Worm (Caenorhabditis elegans) whole organism, young adult: Measurements from ENCODE around the gene F56C3.10.

ENCODE experiments used
- B0035.1 ChIP-seq: sonication (generic microtip); optimal IDR thresholded peaks from 2 replicates; lab custom pipeline; 2016; ENCODE audit warnings: missing genetic modification characterization, mild to moderate bottlenecking, missing compliant biosample characterization, missing genotype, missing genetic modification reagents
- C06A6.2 ChIP-seq: fragments of 200-800 bp; sonication (Bioruptor generic); conservative IDR thresholded peaks from 2 replicates; pipeline ENCODE4 v1.3.6; 2022; ENCODE audit warnings: missing genetic modification characterization, missing compliant biosample characterization
- F37B4.10 ChIP-seq: fragments of 200-800 bp; sonication (Bioruptor generic); IDR thresholded peaks from 2 replicates; pipeline ENCODE4 v1.3.6; 2022; ENCODE audit warnings: missing genetic modification characterization, missing compliant biosample characterization
- F39B2.1 ChIP-seq: fragments of 200-800 bp; sonication (Bioruptor generic); IDR thresholded peaks from 2 replicates; pipeline ENCODE4 v1.3.6; 2022; ENCODE audit warnings: missing genetic modification reagents, missing genetic modification characterization, missing compliant biosample characterization
- F55B11.4 ChIP-seq: sonication (generic microtip); optimal IDR thresholded peaks from 2 replicates; lab custom pipeline; 2016; ENCODE audit warnings: missing compliant biosample characterization, missing genetic modification characterization, borderline replicate concordance; ENCODE audit not compliant: insufficient read depth
- T26A5.8 ChIP-seq: sonication (generic microtip); optimal IDR thresholded peaks from 2 replicates; lab custom pipeline; 2016; ENCODE audit warnings: missing genetic modification characterization, missing compliant biosample characterization
- Y53F4B.3 ChIP-seq: fragments of 200-800 bp; sonication (Bioruptor generic); IDR thresholded peaks from 2 replicates; pipeline ENCODE4 v1.3.6; 2022; ENCODE audit warnings: missing genetic modification reagents, missing genetic modification characterization, missing compliant biosample characterization
- Y56A3A.18 ChIP-seq: fragments of 200-800 bp; sonication (Bioruptor generic); IDR thresholded peaks from 2 replicates; pipeline ENCODE4 v1.3.6; 2022; ENCODE audit warnings: missing genetic modification reagents, missing genetic modification characterization, missing compliant biosample characterization
- Y67H2A.10 ChIP-seq: fragments of 200-800 bp; sonication (Bioruptor generic); conservative IDR thresholded peaks from 2 replicates; pipeline ENCODE4 v1.3.6; 2022; ENCODE audit warnings: missing genetic modification reagents, missing genetic modification characterization, missing compliant biosample characterization
- Y79H2A.3 ChIP-seq: fragments of 200-800 bp; sonication (Bioruptor generic); conservative IDR thresholded peaks from 2 replicates; pipeline ENCODE4 v1.3.6; 2022; ENCODE audit warnings: missing genetic modification reagents, missing genetic modification characterization, missing compliant biosample characterization
- akir-1 ChIP-seq: fragments of 200-800 bp; sonication (Bioruptor generic); optimal IDR thresholded peaks from 2 replicates; lab custom pipeline; 2018; ENCODE audit warnings: mild to moderate bottlenecking, missing genetic modification characterization, moderate library complexity, missing compliant biosample characterization
- ama-1 ChIP-seq, 3 experiments: fragments of 150-350 bp in 1 of 3; sonication (generic microtip) in 2 of 3; optimal IDR thresholded peaks; 2 replicates each; lab custom pipeline; 2014 to 2018; ENCODE audit warnings: missing biosample characterization in 2 of 3, missing genetic modification characterization in 2 of 3, missing genetic modification reagents in 2 of 3
- aptf-2 ChIP-seq: fragments of 200-800 bp; sonication (Bioruptor generic); conservative IDR thresholded peaks from 2 replicates; pipeline ENCODE4 v1.3.6; 2022; ENCODE audit warnings: missing genetic modification reagents, missing genetic modification characterization, missing compliant biosample characterization
- attf-3 ChIP-seq: fragments of 200-800 bp; sonication (Bioruptor generic); conservative IDR thresholded peaks from 2 replicates; pipeline ENCODE4 v1.3.6; 2022; ENCODE audit warnings: missing genetic modification reagents, missing genetic modification characterization, missing compliant biosample characterization
- attf-6 ChIP-seq: fragments of 200-800 bp; sonication (Bioruptor generic); IDR thresholded peaks from 2 replicates; pipeline ENCODE4 v1.3.6; 2022; ENCODE audit warnings: missing genetic modification reagents, missing genetic modification characterization, missing compliant biosample characterization
- bed-1 ChIP-seq: fragments of 200-800 bp; sonication (Bioruptor generic); IDR thresholded peaks from 2 replicates; pipeline ENCODE4 v1.3.6; 2022; ENCODE audit warnings: missing genetic modification reagents, missing genetic modification characterization, missing compliant biosample characterization
- cebp-1 ChIP-seq, 2 experiments: fragments of 200-800 bp in 1 of 2; sonication (Bioruptor generic) in 1 of 2; sonication (generic microtip) in 1 of 2; IDR thresholded peaks in 1 of 2; optimal IDR thresholded peaks in 1 of 2; 2 replicates each; pipeline versions ENCODE4 v1.3.6 to Lab custom; 2017 to 2022; ENCODE audit warnings: missing compliant biosample characterization in 2 of 2, missing genetic modification characterization in 2 of 2, mild to moderate bottlenecking in 1 of 2, missing genetic modification reagents in 1 of 2, moderate library complexity in 1 of 2
- ceh-40 ChIP-seq: fragments of 200-800 bp; sonication (Bioruptor generic); IDR thresholded peaks from 2 replicates; pipeline ENCODE4 v1.3.6; 2022; ENCODE audit warnings: missing genetic modification characterization, missing compliant biosample characterization
- dox-1 ChIP-seq: fragments of 200-800 bp; sonication (Bioruptor generic); IDR thresholded peaks from 2 replicates; pipeline ENCODE4 v1.3.6; 2022; ENCODE audit warnings: missing genetic modification reagents, missing genetic modification characterization, missing compliant biosample characterization
- efl-1 ChIP-seq: fragments of 150-350 bp; optimal IDR thresholded peaks from 2 replicates; lab custom pipeline; 2014; ENCODE audit warnings: missing biosample characterization, missing genetic modification reagents, missing genetic modification characterization
- egl-44 ChIP-seq: fragments of 200-800 bp; sonication (Bioruptor generic); IDR thresholded peaks from 2 replicates; pipeline ENCODE4 v1.3.6; 2022; ENCODE audit warnings: missing genetic modification reagents, missing genetic modification characterization, missing compliant biosample characterization
- ekl-4 ChIP-seq: fragments of 200-800 bp; sonication (Bioruptor generic); IDR thresholded peaks from 2 replicates; pipeline ENCODE4 v1.3.6; 2022; ENCODE audit warnings: missing genetic modification reagents, missing genetic modification characterization, missing compliant biosample characterization
- him-1 ChIP-seq: sonication (generic microtip); optimal IDR thresholded peaks from 2 replicates; lab custom pipeline; 2016; ENCODE audit warnings: missing genotype, missing genetic modification reagents, missing genetic modification characterization, missing compliant biosample characterization
- hmg-20 ChIP-seq: fragments of 200-800 bp; sonication (Bioruptor generic); IDR thresholded peaks from 2 replicates; pipeline ENCODE4 v1.3.6; 2022; ENCODE audit warnings: missing genetic modification reagents, missing genetic modification characterization, missing compliant biosample characterization
- hrde-1 ChIP-seq: sonication (generic microtip); optimal IDR thresholded peaks from 2 replicates; lab custom pipeline; 2016; ENCODE audit warnings: missing genetic modification characterization, mild to moderate bottlenecking, missing compliant biosample characterization, moderate library complexity, missing genotype, missing genetic modification reagents, borderline replicate concordance
- lag-1 ChIP-seq: fragments of 200-800 bp; sonication (Bioruptor generic); IDR thresholded peaks from 2 replicates; pipeline ENCODE4 v1.3.6; 2022; ENCODE audit warnings: missing genetic modification reagents, missing genetic modification characterization, missing compliant biosample characterization
- let-526 ChIP-seq: fragments of 200-800 bp; sonication (Bioruptor generic); IDR thresholded peaks from 2 replicates; pipeline ENCODE4 v1.3.6; 2022; ENCODE audit warnings: missing genetic modification reagents, missing genetic modification characterization, missing compliant biosample characterization
- let-607 ChIP-seq, 2 experiments: fragments of 200-800 bp in 1 of 2; sonication (Bioruptor generic) in 1 of 2; sonication (generic microtip) in 1 of 2; optimal IDR thresholded peaks; 2 replicates each; lab custom pipeline; 2016 to 2018; ENCODE audit warnings: mild to moderate bottlenecking in 2 of 2, missing compliant biosample characterization in 2 of 2, missing genetic modification characterization in 2 of 2, moderate library complexity in 2 of 2, missing genotype in 1 of 2
- lin-26 ChIP-seq: fragments of 200-800 bp; sonication (Bioruptor generic); IDR thresholded peaks from 2 replicates; pipeline ENCODE4 v1.3.6; 2022; ENCODE audit warnings: missing genetic modification reagents, missing genetic modification characterization, missing compliant biosample characterization
- lin-54 ChIP-seq: fragments of 200-800 bp; sonication (Bioruptor generic); optimal IDR thresholded peaks from 2 replicates; lab custom pipeline; 2018; ENCODE audit warnings: mild to moderate bottlenecking, missing genetic modification characterization, missing compliant biosample characterization
- lsy-27 ChIP-seq: sonication (generic microtip); optimal IDR thresholded peaks from 2 replicates; lab custom pipeline; 2017; ENCODE audit warnings: missing genetic modification characterization, mild to moderate bottlenecking, missing compliant biosample characterization, antibody characterized with exemption, missing genotype, borderline replicate concordance; ENCODE audit not compliant: insufficient read depth
- madf-10 ChIP-seq: sonication (generic microtip); optimal IDR thresholded peaks from 2 replicates; lab custom pipeline; 2016; ENCODE audit warnings: mild to moderate bottlenecking, missing genetic modification characterization, missing compliant biosample characterization
- madf-6 ChIP-seq: fragments of 200-800 bp; sonication (Bioruptor generic); IDR thresholded peaks from 2 replicates; pipeline ENCODE4 v1.3.6; 2022; ENCODE audit warnings: missing genetic modification reagents, missing genetic modification characterization, missing compliant biosample characterization
- nhr-27 ChIP-seq: fragments of 200-800 bp; sonication (Bioruptor generic); optimal IDR thresholded peaks from 2 replicates; lab custom pipeline; 2018; ENCODE audit warnings: mild to moderate bottlenecking, missing genetic modification characterization, moderate library complexity, missing compliant biosample characterization
- nhr-80 ChIP-seq: sonication (generic microtip); optimal IDR thresholded peaks from 2 replicates; lab custom pipeline; 2016; ENCODE audit warnings: missing genetic modification characterization, missing compliant biosample characterization
- nhr-90 ChIP-seq: sonication (generic microtip); optimal IDR thresholded peaks from 2 replicates; lab custom pipeline; 2016; ENCODE audit warnings: missing genotype, mild to moderate bottlenecking, missing genetic modification characterization, missing compliant biosample characterization
- rpc-1 ChIP-seq, 2 experiments: fragments of 150-350 bp in 1 of 2; sonication (generic microtip) in 1 of 2; optimal IDR thresholded peaks; 2 replicates each; lab custom pipeline; 2014 to 2018; ENCODE audit warnings: missing biosample characterization in 1 of 2, missing genetic modification characterization in 1 of 2, missing genetic modification reagents in 1 of 2, missing genotype in 1 of 2
- sdz-38 ChIP-seq: sonication (generic microtip); optimal IDR thresholded peaks from 2 replicates; lab custom pipeline; 2016; ENCODE audit warnings: missing genotype, missing genetic modification characterization, missing compliant biosample characterization
- snpc-1.1 ChIP-seq: sonication (generic microtip); optimal IDR thresholded peaks from 2 replicates; lab custom pipeline; 2017; ENCODE audit warnings: missing genetic modification characterization, mild to moderate bottlenecking, missing compliant biosample characterization, antibody characterized with exemption, moderate library complexity, missing genotype, missing genetic modification reagents; ENCODE audit not compliant: insufficient read depth
- somi-1 ChIP-seq: fragments of 200-800 bp; sonication (Bioruptor generic); optimal IDR thresholded peaks from 2 replicates; lab custom pipeline; 2018; ENCODE audit warnings: mild to moderate bottlenecking, missing genetic modification characterization, missing compliant biosample characterization
- tbp1 ChIP-seq: fragments of 200-800 bp; sonication (Bioruptor generic); optimal IDR thresholded peaks from 2 replicates; lab custom pipeline; 2018; ENCODE audit warnings: mild to moderate bottlenecking, missing genetic modification characterization, missing compliant biosample characterization
- unc-130 ChIP-seq: sonication (generic microtip); optimal IDR thresholded peaks from 2 replicates; lab custom pipeline; 2016; ENCODE audit warnings: missing genetic modification reagents, missing genetic modification characterization, missing compliant biosample characterization
- xnd-1 ChIP-seq: sonication (generic microtip); optimal IDR thresholded peaks from 2 replicates; lab custom pipeline; 2016; ENCODE audit warnings: missing genotype, missing genetic modification reagents, missing genetic modification characterization, missing compliant biosample characterization
- ztf-18 ChIP-seq: sonication (generic microtip); optimal IDR thresholded peaks from 2 replicates; lab custom pipeline; 2016; ENCODE audit warnings: missing genotype, mild to moderate bottlenecking, missing genetic modification characterization, missing compliant biosample characterization
- ztf-26 ChIP-seq: sonication (generic microtip); optimal IDR thresholded peaks from 2 replicates; lab custom pipeline; 2017; ENCODE audit warnings: missing genetic modification characterization, missing compliant biosample characterization
- ztf-3 ChIP-seq: fragments of 200-800 bp; sonication (Bioruptor generic); optimal IDR thresholded peaks from 2 replicates; lab custom pipeline; 2018; ENCODE audit warnings: mild to moderate bottlenecking, missing genetic modification characterization, missing compliant biosample characterization

The F56C3.10 gene

DNA sequence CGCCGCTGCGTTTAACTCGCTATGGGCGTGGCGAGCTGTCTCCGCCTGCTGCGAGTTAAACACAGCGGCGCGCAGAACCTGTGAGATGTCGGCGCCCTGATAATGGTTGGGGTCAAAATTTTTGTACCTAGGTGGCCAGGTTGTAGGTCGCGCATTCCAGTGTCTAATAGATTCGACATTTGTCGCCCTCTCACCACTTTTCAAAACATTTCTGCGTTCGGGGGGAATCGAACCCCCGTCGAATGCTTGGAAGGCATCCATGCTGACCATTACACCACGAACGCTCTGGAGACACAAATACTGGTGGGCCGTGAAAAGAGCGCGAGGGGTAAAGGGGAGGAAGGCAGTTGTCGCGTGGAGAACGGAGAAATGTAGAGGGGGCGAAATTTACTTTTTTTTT is 2.1 kb downstream of the F56C3.10 start (continued):
- TF ChIP-seq lin-54 (GFP tag; lab: Kevin White, UChicago) (peak; percentile 64), akir-1 (peak; percentile 29), dox-1 (GFP tag; lab: Robert Waterston, UW) (peak; percentile 94), egl-44 (peak; percentile 90), nhr-27 (tag; lab: Kevin White, UChicago) (peak; percentile 51), madf-6 (GFP tag; lab: Robert Waterston, UW) (peak; percentile 51; the same call in 1 of the 2 replicates), F55B11.4 (tag; lab: Kevin White, UChicago) (no peak), ceh-40 (0 out of 2 replicates have a peak, but pooled peaks have one; percentile 51), ama-1 (optimal IDR thresholded peaks at IDR 0.05; lab: Kevin White, UChicago) (no peak), ama-1 (GFP tag; optimal IDR thresholded peaks at IDR 0.05; lab: Kevin White, UChicago) (no peak), nhr-90 (tag; lab: Kevin White, UChicago) (peak; percentile 88), unc-130 (GFP tag; lab: Kevin White, UChicago) (peak; percentile 42), madf-10 (tag; lab: Kevin White, UChicago) (peak; percentile 76), lag-1 (GFP tag; lab: Robert Waterston, UW) (no peak), Y79H2A.3 (GFP tag; lab: Robert Waterston, UW) (no peak), Y67H2A.10 (peak; percentile 32), cebp-1 (GFP tag; IDR thresholded peaks at IDR 0.05; lab: Robert Waterston, UW) (0 out of 2 replicates have a peak, but pooled peaks have one; percentile 35), cebp-1 (tag; optimal IDR thresholded peaks at IDR 0.05; lab: Kevin White, UChicago) (peak; percentile 78), hrde-1 (tag; lab: Kevin White, UChicago) (peak; percentile 43), Y56A3A.18 (GFP tag; lab: Robert Waterston, UW) (peak; percentile 88; the same call in 1 of the 2 replicates), snpc-1.1 (peak; percentile 50), lin-26 (GFP tag; lab: Robert Waterston, UW) (peak; percentile 83), aptf-2 (GFP tag; lab: Robert Waterston, UW) (no peak), sdz-38 (no peak), F37B4.10 (GFP tag; lab: Robert Waterston, UW) (no peak), Y53F4B.3 (no peak), attf-3 (GFP tag; lab: Robert Waterston, UW) (no peak), efl-1 (GFP tag; lab: Kevin White, UChicago) (no peak), ztf-3 (GFP tag; lab: Kevin White, UChicago) (no peak), ekl-4 (GFP tag; lab: Robert Waterston, UW) (peak; percentile 66), T26A5.8 (tag; lab: Kevin White, UChicago) (peak; percentile 8), let-607 (tag; optimal IDR thresholded peaks at IDR 0.05; lab: Kevin White, UChicago) (peak; percentile 46 to 63), rpc-1 (optimal IDR thresholded peaks at IDR 0.05; lab: Kevin White, UChicago) (peak; percentile 74), rpc-1 (tag; optimal IDR thresholded peaks at IDR 0.05; lab: Kevin White, UChicago) (peak; percentile 85), bed-1 (GFP tag; lab: Robert Waterston, UW) (0 out of 2 replicates have a peak, but pooled peaks have one; percentile 57), somi-1 (peak; percentile 51), nhr-80 (tag; lab: Kevin White, UChicago) (peak; percentile 43), hmg-20 (GFP tag; lab: Robert Waterston, UW) (0 out of 2 replicates have a peak, but pooled peaks have one; percentile 65), ztf-26 (tag; lab: Kevin White, UChicago) (peak; percentile 68), lsy-27 (tag; lab: Kevin White, UChicago) (no peak), C06A6.2 (0 out of 2 replicates have a peak, but pooled peaks have one; percentile 30), attf-6 (GFP tag; lab: Robert Waterston, UW) (0 out of 2 replicates have a peak, but pooled peaks have one; percentile 41), B0035.1 (peak; percentile 79), F39B2.1 (GFP tag; lab: Robert Waterston, UW) (no peak), xnd-1 (tag; lab: Kevin White, UChicago) (no peak), ztf-18 (tag; lab: Kevin White, UChicago) (peak; percentile 61), him-1 (peak; percentile 68), let-526 (GFP tag; lab: Robert Waterston, UW) (no peak), tbp1 (peak; percentile 91)
